Fruit fly (Drosophila melanogaster): ENCODE results near the gene Drak.

Gene Drak

dm6 chrX:11492916-11493590 is at the start of gene Drak:
Gene Drak (plus strand): TSS chrX:11493135.
- TF ChIP-seq psq (optimal IDR thresholded peaks at IDR 0.05) (no peak), Sin3A (optimal IDR thresholded peaks at IDR 0.05) (no peak), h (optimal IDR thresholded peaks at IDR 0.05) (no peak), insv (optimal IDR thresholded peaks at IDR 0.05) (no peak), ttk (optimal IDR thresholded peaks at IDR 0.05) (no peak)

dm6 chrX:11446792-11447405 is 46.0 kb upstream of the Drak start:
- TF ChIP-seq h (optimal IDR thresholded peaks at IDR 0.05), result no peak
- no peak for TF ChIP-seq psq (optimal IDR thresholded peaks at IDR 0.05)
- TF ChIP-seq insv (optimal IDR thresholded peaks at IDR 0.05), result no peak

dm6 chrX:11448637-11449036 is 44.3 kb upstream of the Drak start:
- TF ChIP-seq Myc (optimal IDR thresholded peaks at IDR 0.05), result no peak
- TF ChIP-seq insv (optimal IDR thresholded peaks at IDR 0.05), result no peak
- no peak for TF ChIP-seq Sin3A (optimal IDR thresholded peaks at IDR 0.05)
- TF ChIP-seq h (optimal IDR thresholded peaks at IDR 0.05), result no peak
- no peak for TF ChIP-seq ttk (optimal IDR thresholded peaks at IDR 0.05)
- TF ChIP-seq psq (optimal IDR thresholded peaks at IDR 0.05), result no peak

dm6 chrX:11449476-11450119 is 43.3 kb upstream of the Drak start:
- no peak for TF ChIP-seq h (optimal IDR thresholded peaks at IDR 0.05)
- TF ChIP-seq Sin3A (optimal IDR thresholded peaks at IDR 0.05), result no peak
- no peak for TF ChIP-seq Myc (optimal IDR thresholded peaks at IDR 0.05)
- TF ChIP-seq ttk (optimal IDR thresholded peaks at IDR 0.05), result no peak
- no peak for TF ChIP-seq insv (optimal IDR thresholded peaks at IDR 0.05)
- TF ChIP-seq psq (optimal IDR thresholded peaks at IDR 0.05), result no peak

dm6 chrX:11450406-11450805 is 42.5 kb upstream of the Drak start:
- TF ChIP-seq Sin3A (optimal IDR thresholded peaks at IDR 0.05), result no peak

- no peak for TF ChIP-seq ttk (optimal IDR thresholded peaks at IDR 0.05)
Measured at dm6 chrX:11451027-11451572, 41.8 kb upstream of the Drak start.

- TF ChIP-seq Myc (optimal IDR thresholded peaks at IDR 0.05), result no peak
- no peak for TF ChIP-seq h (optimal IDR thresholded peaks at IDR 0.05)
- TF ChIP-seq psq (optimal IDR thresholded peaks at IDR 0.05), result no peak
- TF ChIP-seq ttk (optimal IDR thresholded peaks at IDR 0.05), result no peak
- no peak for TF ChIP-seq insv (optimal IDR thresholded peaks at IDR 0.05)
- no peak for TF ChIP-seq Sin3A (optimal IDR thresholded peaks at IDR 0.05)
Measured at dm6 chrX:11451630-11452029, 41.3 kb upstream of the Drak start.

DNA sequence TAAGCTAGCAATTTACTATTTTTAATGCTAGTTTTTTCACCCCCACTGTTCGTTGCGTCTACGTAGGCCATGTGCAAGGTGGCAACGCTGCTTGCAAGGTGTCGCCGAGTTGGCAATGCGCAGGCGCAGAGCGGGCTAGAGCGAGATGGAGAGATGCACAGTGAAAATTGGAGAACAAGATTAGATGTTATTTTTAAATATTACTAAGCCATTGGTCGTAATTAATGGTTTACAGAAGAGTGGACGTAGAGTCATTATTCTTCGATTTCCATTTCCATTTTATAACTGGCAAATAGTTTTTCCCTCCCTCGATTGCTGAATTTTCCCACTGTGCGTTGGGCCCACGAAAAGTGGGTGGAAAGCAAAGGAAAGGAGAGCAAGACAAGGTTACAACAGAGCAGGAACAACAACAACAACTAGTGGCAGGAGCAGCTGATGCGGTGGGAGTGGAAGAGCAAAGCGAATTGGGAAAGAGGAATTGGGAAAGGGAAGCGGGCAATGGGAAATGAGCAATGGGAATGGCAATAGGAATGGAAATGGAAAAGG is 40.0 kb upstream of the Drak start:
- TF ChIP-seq psq (optimal IDR thresholded peaks at IDR 0.05) (no peak), Sin3A (optimal IDR thresholded peaks at IDR 0.05) (no peak), Myc (optimal IDR thresholded peaks at IDR 0.05) (no peak), ttk (optimal IDR thresholded peaks at IDR 0.05) (no peak), insv (optimal IDR thresholded peaks at IDR 0.05) (no peak), h (optimal IDR thresholded peaks at IDR 0.05) (no peak)

- TF ChIP-seq psq (optimal IDR thresholded peaks at IDR 0.05) (no peak), insv (optimal IDR thresholded peaks at IDR 0.05) (no peak), ttk (optimal IDR thresholded peaks at IDR 0.05) (no peak), Myc (optimal IDR thresholded peaks at IDR 0.05) (no peak), h (optimal IDR thresholded peaks at IDR 0.05) (no peak), Sin3A (optimal IDR thresholded peaks at IDR 0.05) (no peak)
Measured at dm6 chrX:11453638-11454037, 39.3 kb upstream of the Drak start.

- TF ChIP-seq insv (optimal IDR thresholded peaks at IDR 0.05), result no peak
- no peak for TF ChIP-seq h (optimal IDR thresholded peaks at IDR 0.05)
- TF ChIP-seq psq (optimal IDR thresholded peaks at IDR 0.05), result no peak
- TF ChIP-seq Myc (optimal IDR thresholded peaks at IDR 0.05), result no peak
Measured at dm6 chrX:11454189-11454882, 38.6 kb upstream of the Drak start, which contains the start of the genes Evi5 and HP5. Gene Evi5 (minus strand): TSS chrX:11454386. Gene HP5 (plus strand): TSS chrX:11454786.

- TF ChIP-seq h (optimal IDR thresholded peaks at IDR 0.05) (no peak), Myc (optimal IDR thresholded peaks at IDR 0.05) (no peak), ttk (optimal IDR thresholded peaks at IDR 0.05) (no peak), psq (optimal IDR thresholded peaks at IDR 0.05) (no peak), insv (optimal IDR thresholded peaks at IDR 0.05) (no peak), Sin3A (optimal IDR thresholded peaks at IDR 0.05) (no peak)
Measured at dm6 chrX:11457149-11457548, 35.8 kb upstream of the Drak start.
